Fruit fly (Drosophila melanogaster) Kc167 (cell line): ENCODE measurements around the gene bab1.

Experiments used
- Myc ChIP-seq: fragments of >200 bp; optimal IDR thresholded peaks from 2 replicates; lab custom pipeline; 2017; ENCODE audit warnings: missing external identifiers
- h ChIP-seq: fragments of >200 bp; optimal IDR thresholded peaks from 3 replicates; lab custom pipeline; 2018; ENCODE audit warnings: missing external identifiers
- insv ChIP-seq: fragments of >200 bp; optimal IDR thresholded peaks from 3 replicates; lab custom pipeline; 2018; ENCODE audit warnings: missing external identifiers
- psq ChIP-seq: fragments of >200 bp; optimal IDR thresholded peaks from 2 replicates; lab custom pipeline; 2017; ENCODE audit warnings: missing external identifiers
- ttk ChIP-seq: sonication (Bioruptor generic); optimal IDR thresholded peaks from 2 replicates; lab custom pipeline; 2017; ENCODE audit warnings: missing external identifiers

DNA sequence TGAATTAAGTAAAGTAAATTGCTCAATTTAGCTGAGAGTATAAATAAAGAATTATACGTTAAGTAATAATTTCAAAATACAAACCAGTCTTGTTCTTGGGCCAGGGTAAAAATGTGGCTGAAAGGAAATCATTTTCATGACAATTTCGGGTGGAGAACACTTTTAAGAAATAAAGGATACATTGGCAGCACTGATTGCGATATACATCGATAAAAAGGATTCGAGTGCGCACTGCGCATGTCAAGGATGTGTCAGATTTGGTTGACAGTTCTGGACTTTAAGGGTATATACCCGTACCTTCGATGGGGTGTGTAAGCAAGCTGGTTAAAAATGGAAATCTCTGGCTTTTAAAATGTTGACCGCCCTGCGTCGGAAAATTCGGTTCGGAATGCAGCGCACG is 107.2 kb downstream of the bab1 start, which contains the start of gene aln:
- no peak for TF ChIP-seq psq (lab: Kevin White, UChicago)
- TF ChIP-seq h = no peak
- TF ChIP-seq Myc (lab: Kevin White, UChicago) = no peak
- no peak for TF ChIP-seq insv (lab: Kevin White, UChicago)
- no peak for TF ChIP-seq ttk (lab: Kevin White, UChicago)
